Worm (Caenorhabditis elegans) whole organism, L1 larva: ENCODE results near the gene srd-28.

ENCODE experiments used
- aly-2 ChIP-seq: fragments of 150-350 bp; optimal IDR thresholded peaks from 2 replicates; lab custom pipeline; 2014; ENCODE audit warnings: missing biosample characterization, missing genetic modification characterization
- ceh-8 ChIP-seq: fragments of 200-800 bp; sonication (Bioruptor generic); optimal IDR thresholded peaks from 2 replicates; lab custom pipeline; 2018; ENCODE audit warnings: mild to moderate bottlenecking, missing genetic modification characterization, moderate library complexity, missing compliant biosample characterization
- ces-1 ChIP-seq: fragments of 150-350 bp; optimal IDR thresholded peaks from 2 replicates; lab custom pipeline; 2014; ENCODE audit warnings: missing biosample characterization, missing genetic modification reagents, missing genetic modification characterization
- dpl-1 ChIP-seq, 3 experiments: fragments of 150-350 bp in 2 of 3; sonication (generic microtip) in 1 of 3; optimal IDR thresholded peaks; 2 replicates each; lab custom pipeline; 2014 to 2017; ENCODE audit warnings: missing biosample characterization in 3 of 3, missing genetic modification characterization in 3 of 3, missing genetic modification reagents in 3 of 3
- efl-1 ChIP-seq, 4 experiments: fragments of 150-350 bp; optimal IDR thresholded peaks in 3 of 4; peaks in 1 of 4; 1 replicate in 1 of 4; 2 replicates in 3 of 4; lab custom pipeline; 2014; ENCODE audit warnings: missing biosample characterization in 2 of 4, missing genetic modification characterization in 2 of 4, missing genetic modification reagents in 2 of 4
- egl-27 ChIP-seq, 2 experiments: fragments of 150-350 bp in 1 of 2; sonication (generic microtip); optimal IDR thresholded peaks; 3 replicates each; lab custom pipeline; 2017 to 2018; ENCODE audit warnings: missing biosample characterization in 2 of 2, missing genetic modification characterization in 2 of 2, missing genetic modification reagents in 2 of 2
- elt-2 ChIP-seq: sonication (generic microtip); optimal IDR thresholded peaks from 2 replicates; lab custom pipeline; 2016; ENCODE audit warnings: missing genetic modification characterization, mild to moderate bottlenecking, inconsistent platforms, missing compliant biosample characterization, missing genetic modification reagents
- elt-3 ChIP-seq, 6 experiments: fragments of 150-350 bp in 1 of 6; sonication (generic microtip); optimal IDR thresholded peaks; 2 replicates each; lab custom pipeline; 2017 to 2018; ENCODE audit warnings: missing biosample characterization in 6 of 6, missing genetic modification characterization in 6 of 6, inconsistent platforms in 1 of 6
- fkh-4 ChIP-seq: sonication (generic microtip); optimal IDR thresholded peaks from 2 replicates; lab custom pipeline; 2016; ENCODE audit warnings: missing compliant biosample characterization, missing genetic modification characterization, borderline replicate concordance
- fkh-8 ChIP-seq: sonication (generic microtip); optimal IDR thresholded peaks from 2 replicates; lab custom pipeline; 2016; ENCODE audit warnings: mild to moderate bottlenecking, missing genetic modification characterization, missing compliant biosample characterization
- grh-1 ChIP-seq: fragments of 200-800 bp; sonication (Bioruptor generic); IDR thresholded peaks from 2 replicates; pipeline ENCODE4 v1.3.6; 2022; ENCODE audit warnings: missing genetic modification reagents, missing genetic modification characterization, missing compliant biosample characterization
- irx-1 ChIP-seq: sonication (generic microtip); optimal IDR thresholded peaks from 2 replicates; lab custom pipeline; 2016; ENCODE audit warnings: missing genetic modification characterization, missing compliant biosample characterization
- isw-1 ChIP-seq: fragments of 200-800 bp; sonication (Bioruptor generic); IDR thresholded peaks from 2 replicates; pipeline ENCODE4 v1.3.6; 2022; ENCODE audit warnings: missing genetic modification characterization, missing compliant biosample characterization
- jun-1 ChIP-seq: fragments of 150-350 bp; optimal IDR thresholded peaks from 2 replicates; lab custom pipeline; 2014; ENCODE audit warnings: missing biosample characterization, missing genetic modification reagents, missing genetic modification characterization
- nhr-11 ChIP-seq: fragments of 150-350 bp; optimal IDR thresholded peaks from 2 replicates; lab custom pipeline; 2014; ENCODE audit warnings: missing biosample characterization, missing genetic modification characterization
- nhr-20 ChIP-seq: sonication (generic microtip); optimal IDR thresholded peaks from 2 replicates; lab custom pipeline; 2016; ENCODE audit warnings: mild to moderate bottlenecking, missing genetic modification characterization, missing compliant biosample characterization
- nhr-28 ChIP-seq: fragments of 150-350 bp; optimal IDR thresholded peaks from 2 replicates; lab custom pipeline; 2014; ENCODE audit warnings: missing biosample characterization, missing genetic modification characterization
- nhr-71 ChIP-seq: sonication (generic microtip); optimal IDR thresholded peaks from 2 replicates; lab custom pipeline; 2016; ENCODE audit warnings: mild to moderate bottlenecking, missing genetic modification characterization, moderate library complexity, missing compliant biosample characterization
- nhr-84 ChIP-seq: sonication (generic microtip); optimal IDR thresholded peaks from 2 replicates; lab custom pipeline; 2017; ENCODE audit warnings: missing biosample characterization, missing genetic modification characterization
- nhr-85 ChIP-seq: sonication (generic microtip); peaks from one replicate; lab custom pipeline; 2016; ENCODE audit warnings: missing genetic modification characterization, inconsistent platforms, missing compliant biosample characterization
- nhr-90 ChIP-seq: sonication (generic microtip); optimal IDR thresholded peaks from 2 replicates; lab custom pipeline; 2016; ENCODE audit warnings: mild to moderate bottlenecking, missing genetic modification characterization, missing compliant biosample characterization; ENCODE audit not compliant: poor library complexity
- pag-3 ChIP-seq: sonication (generic microtip); optimal IDR thresholded peaks from 2 replicates; lab custom pipeline; 2017; ENCODE audit warnings: missing genetic modification characterization, mild to moderate bottlenecking, missing compliant biosample characterization, antibody characterized with exemption, borderline replicate concordance; ENCODE audit not compliant: insufficient read depth
- pax-3 ChIP-seq: fragments of 200-800 bp; sonication (Bioruptor generic); optimal IDR thresholded peaks from 2 replicates; lab custom pipeline; 2018; ENCODE audit warnings: mild to moderate bottlenecking, missing genetic modification characterization, moderate library complexity, missing compliant biosample characterization
- pqm-1 ChIP-seq: sonication (generic microtip); optimal IDR thresholded peaks from 3 replicates; lab custom pipeline; 2017; ENCODE audit warnings: missing biosample characterization, missing genetic modification characterization
- snpc-4 ChIP-seq: fragments of 150-350 bp; optimal IDR thresholded peaks from 2 replicates; lab custom pipeline; 2014; ENCODE audit warnings: missing biosample characterization, missing genetic modification characterization
- sox-4 ChIP-seq: sonication (generic microtip); optimal IDR thresholded peaks from 2 replicates; lab custom pipeline; 2016; ENCODE audit warnings: missing genetic modification characterization, missing compliant biosample characterization
- tlp-1 ChIP-seq: fragments of 150-350 bp; optimal IDR thresholded peaks from 2 replicates; lab custom pipeline; 2014; ENCODE audit warnings: missing biosample characterization, missing genetic modification characterization
- unc-30 ChIP-seq: sonication (generic microtip); optimal IDR thresholded peaks from 2 replicates; lab custom pipeline; 2017; ENCODE audit warnings: missing biosample characterization, missing genetic modification characterization
- vab-15 ChIP-seq: sonication (generic microtip); optimal IDR thresholded peaks from 2 replicates; lab custom pipeline; 2017; ENCODE audit warnings: missing genotype, mild to moderate bottlenecking, missing genetic modification characterization, missing compliant biosample characterization
- zag-1 ChIP-seq: fragments of 150-350 bp; optimal IDR thresholded peaks from 2 replicates; lab custom pipeline; 2014; ENCODE audit warnings: missing biosample characterization, missing genetic modification characterization
- ztf-4 ChIP-seq: fragments of 150-350 bp; optimal IDR thresholded peaks from 2 replicates; lab custom pipeline; 2014; ENCODE audit warnings: missing biosample characterization, missing genetic modification characterization

The srd-28 gene

DNA sequence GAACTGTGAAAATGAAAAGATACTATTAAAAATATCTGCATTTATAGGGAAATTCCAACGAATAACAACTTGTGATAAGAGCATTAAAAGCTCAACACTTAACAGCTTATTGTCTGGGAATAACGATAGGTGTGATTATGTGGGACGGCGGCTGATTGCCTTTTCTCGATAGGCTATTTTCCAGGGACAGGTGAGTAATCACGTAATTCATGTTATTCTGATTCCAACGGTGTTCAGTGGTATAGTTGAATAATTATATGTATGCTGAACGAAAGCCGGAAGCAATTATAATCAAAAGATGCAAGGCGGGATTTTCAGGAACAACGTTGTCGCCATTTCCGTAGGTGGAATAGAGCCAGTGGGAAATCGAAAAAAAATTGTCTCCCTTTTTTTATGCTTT is 26.5 kb downstream of the srd-28 start, which contains the start of gene srw-17:
Gene srw-17 (minus strand): TSS at position 101 of the 400 bp plus-strand sequence.
- TF ChIP-seq unc-30 (tag; lab: Kevin White, UChicago), result no peak
- TF ChIP-seq ztf-4 (tag; lab: Kevin White, UChicago), result no peak
- TF ChIP-seq dpl-1 (GFP tag; optimal IDR thresholded peaks at IDR 0.05; lab: Kevin White, UChicago), result no peak
- no peak for TF ChIP-seq isw-1 (GFP tag; lab: Robert Waterston, UW)
- TF ChIP-seq aly-2, result no peak
- TF ChIP-seq fkh-4 (tag; lab: Kevin White, UChicago), result no peak

ce11 chrV:15281279-15281949 is 31.0 kb downstream of the srd-28 start, which contains the start of the genes srw-19 and srx-51:
srw-19 (minus strand) TSS chrV:15281379.
srx-51 (plus strand) TSS chrV:15281899.
- TF ChIP-seq vab-15 (tag; lab: Kevin White, UChicago) (no peak), nhr-11 (no peak), nhr-28 (tag; lab: Kevin White, UChicago) (no peak)
- TF ChIP-seq, all 84 proteins: peak for 0

DNA sequence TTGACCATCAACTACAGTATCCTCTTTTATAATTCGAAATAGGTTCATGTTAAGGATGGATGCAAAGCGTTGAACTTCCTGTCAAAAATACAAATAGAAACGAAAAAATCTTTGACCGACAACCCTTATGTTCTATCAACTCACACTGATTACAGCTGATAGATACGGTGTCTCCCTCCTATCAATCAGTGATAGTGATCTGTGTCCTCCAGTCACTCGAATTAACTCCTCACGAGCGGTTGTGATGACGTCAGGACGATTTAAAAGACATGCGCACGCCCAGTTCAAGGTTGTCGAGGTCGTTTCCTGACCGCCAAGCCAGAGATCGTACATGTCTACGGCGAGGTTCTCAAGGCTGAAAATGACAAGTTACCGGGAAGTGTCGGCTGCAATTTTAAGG is 35.6 kb downstream of the srd-28 start:
- TF ChIP-seq elt-3 (tag; optimal IDR thresholded peaks at IDR 0.05; lab: Kevin White, UChicago), result peak; percentile 28 to 88 (median 78)
- TF ChIP-seq aly-2, result no peak
- peak; percentile 83 for TF ChIP-seq nhr-85 (tag; lab: Kevin White, UChicago)
- no peak for TF ChIP-seq efl-1 (optimal IDR thresholded peaks at IDR 0.05; lab: Kevin White, UChicago)
- peak in 1 of 2 experiments; percentile 88 for TF ChIP-seq efl-1 (GFP tag; optimal IDR thresholded peaks at IDR 0.05 in 1 of 2; lab: Kevin White, UChicago)
- peak; percentile 42 for TF ChIP-seq nhr-20 (tag; lab: Kevin White, UChicago)
- no peak for TF ChIP-seq nhr-84 (tag; lab: Kevin White, UChicago)

ce11 chrV:15287856-15288255 is 37.5 kb downstream of the srd-28 start, which contains the start of gene cyp-34A1:
cyp-34A1 (minus strand) TSS chrV:15287956.
- no peak for TF ChIP-seq zag-1 (tag; lab: Kevin White, UChicago)
- TF ChIP-seq irx-1 (tag; lab: Kevin White, UChicago), result no peak
- no peak for TF ChIP-seq ces-1 (GFP tag; lab: Kevin White, UChicago)

- no peak for TF ChIP-seq pag-3
- TF ChIP-seq efl-1 (optimal IDR thresholded peaks at IDR 0.05; lab: Kevin White, UChicago), result no peak
- TF ChIP-seq efl-1 (GFP tag; optimal IDR thresholded peaks at IDR 0.05 in 1 of 2; lab: Kevin White, UChicago), result peak in 1 of 2 experiments; percentile 12
These were observed 40.6 kb downstream of the srd-28 start, which contains the start of gene cyp-34A2 for ce11 chrV:15290995-15291394. cyp-34A2 (minus strand) TSS chrV:15291095.

- peak; percentile 32 for TF ChIP-seq fkh-8 (tag; lab: Kevin White, UChicago)
- TF ChIP-seq grh-1, result no peak
- no peak for TF ChIP-seq sox-4 (tag; lab: Kevin White, UChicago)
- TF ChIP-seq ceh-8 (GFP tag; lab: Kevin White, UChicago), result peak; percentile 86
These were observed 43.5 kb downstream of the srd-28 start, which contains the start of gene str-96 for ce11 chrV:15293865-15294264. str-96 (minus strand) TSS chrV:15293965.

ce11 chrV:15298597-15298996 is 48.2 kb downstream of the srd-28 start, which contains the start of gene cpr-3:
cpr-3 (minus strand) TSS chrV:15298700.
- TF ChIP-seq tlp-1 (tag; lab: Kevin White, UChicago), result peak; percentile 83
- no peak for TF ChIP-seq egl-27 (tag; optimal IDR thresholded peaks at IDR 0.05; lab: Kevin White, UChicago)
- peak; percentile 52 for TF ChIP-seq nhr-20 (tag; lab: Kevin White, UChicago)
- TF ChIP-seq snpc-4 (tag; lab: Kevin White, UChicago), result no peak
- no peak for TF ChIP-seq unc-30 (tag; lab: Kevin White, UChicago)
- TF ChIP-seq elt-2 (tag; lab: Kevin White, UChicago), result peak; percentile 100
- TF ChIP-seq efl-1 (optimal IDR thresholded peaks at IDR 0.05; lab: Kevin White, UChicago), result no peak
- TF ChIP-seq efl-1 (GFP tag; optimal IDR thresholded peaks at IDR 0.05 in 1 of 2; lab: Kevin White, UChicago), result peak in 1 of 2 experiments; percentile 37
- TF ChIP-seq jun-1 (tag; lab: Kevin White, UChicago), result peak; percentile 75
- peak; percentile 90 for TF ChIP-seq pqm-1 (tag; lab: Kevin White, UChicago)
- peak; percentile 30 for TF ChIP-seq nhr-71
- TF ChIP-seq nhr-90, result peak; percentile 19
- TF ChIP-seq pax-3 (tag; lab: Kevin White, UChicago), result peak; percentile 88
